Fruit fly (Drosophila melanogaster) whole organism, prepupa: ENCODE measurements around the gene Cul5.

Experiments used
- CG10669 ChIP-seq: fragments of 200-800 bp; sonication (Bioruptor generic); optimal IDR thresholded peaks from 3 replicates; lab custom pipeline; 2018; ENCODE audit warnings: missing biosample characterization, mild to moderate bottlenecking, missing genetic modification characterization, moderate library complexity
- CG11294 ChIP-seq: fragments of 200-800 bp; sonication (Bioruptor generic); IDR thresholded peaks from 2 replicates; pipeline ENCODE4 v1.3.6; 2022; ENCODE audit warnings: missing biosample characterization, missing genetic modification characterization
- CG11762 ChIP-seq: fragments of 200-800 bp; sonication (Bioruptor generic); optimal IDR thresholded peaks from 3 replicates; lab custom pipeline; 2016; ENCODE audit warnings: missing biosample characterization, missing genetic modification characterization; ENCODE audit not compliant: insufficient read depth
- CG15336 ChIP-seq: fragments of 200-800 bp; sonication (Bioruptor generic); IDR thresholded peaks from 2 replicates; pipeline ENCODE4 v1.3.6; 2022; ENCODE audit warnings: missing biosample characterization, missing genetic modification characterization
- CG1621 ChIP-seq: fragments of 200-800 bp; sonication (Bioruptor generic); optimal IDR thresholded peaks from 3 replicates; lab custom pipeline; 2018; ENCODE audit warnings: missing biosample characterization, mild to moderate bottlenecking, missing genetic modification characterization
- CG16779 ChIP-seq: fragments of 200-800 bp; sonication (Bioruptor generic); optimal IDR thresholded peaks from 3 replicates; lab custom pipeline; 2017; ENCODE audit warnings: missing biosample characterization, mild to moderate bottlenecking, missing genetic modification characterization
- CG3032 ChIP-seq: fragments of 200-800 bp; optimal IDR thresholded peaks from 2 replicates; lab custom pipeline; 2019; ENCODE audit warnings: missing biosample characterization, mild to moderate bottlenecking, missing genetic modification characterization, moderate library complexity
- CG31627 ChIP-seq: fragments of 200-800 bp; sonication (Bioruptor generic); optimal IDR thresholded peaks from 3 replicates; lab custom pipeline; 2016; ENCODE audit warnings: missing biosample characterization, missing genetic modification characterization
- CG32006 ChIP-seq: fragments of 200-800 bp; sonication (Bioruptor generic); optimal IDR thresholded peaks from 3 replicates; lab custom pipeline; 2017; ENCODE audit warnings: missing biosample characterization, mild to moderate bottlenecking, missing genetic modification characterization
- CG34406 ChIP-seq: fragments of 200-800 bp; sonication (Bioruptor generic); optimal IDR thresholded peaks from 3 replicates; lab custom pipeline; 2016; ENCODE audit warnings: missing biosample characterization, missing genetic modification characterization
- CG4318 ChIP-seq: fragments of 200-800 bp; sonication (Bioruptor generic); optimal IDR thresholded peaks from 3 replicates; lab custom pipeline; 2017; ENCODE audit warnings: missing biosample characterization, mild to moderate bottlenecking, missing genetic modification characterization
- CG6163 ChIP-seq: fragments of 200-800 bp; sonication (Bioruptor generic); IDR thresholded peaks from 3 replicates; pipeline ENCODE4 v1.3.6; 2022; ENCODE audit warnings: missing biosample characterization, missing genetic modification characterization
- CG6792 ChIP-seq: fragments of 200-800 bp; sonication (Bioruptor generic); optimal IDR thresholded peaks from 3 replicates; lab custom pipeline; 2016; ENCODE audit warnings: missing biosample characterization, missing genetic modification characterization
- CG6808 ChIP-seq: fragments of 200-800 bp; sonication (Bioruptor generic); optimal IDR thresholded peaks from 3 replicates; lab custom pipeline; 2017; ENCODE audit warnings: missing biosample characterization, missing genetic modification characterization, mild to moderate bottlenecking, moderate library complexity, missing genetic modification reagents
- CG6854 ChIP-seq: fragments of 200-800 bp; sonication (Bioruptor generic); optimal IDR thresholded peaks from 2 replicates; lab custom pipeline; 2017; ENCODE audit warnings: missing biosample characterization, mild to moderate bottlenecking, missing genetic modification characterization
- CG8119 ChIP-seq: fragments of 200-800 bp; sonication (Bioruptor generic); IDR thresholded peaks from 3 replicates; pipeline ENCODE4 v1.3.6; 2022; ENCODE audit warnings: missing biosample characterization, missing genetic modification characterization
- CG8319 ChIP-seq: fragments of 200-800 bp; sonication (Bioruptor generic); optimal IDR thresholded peaks from 3 replicates; lab custom pipeline; 2016; ENCODE audit warnings: missing biosample characterization, missing genetic modification characterization
- CG8632 ChIP-seq: fragments of 200-800 bp; sonication (Bioruptor generic); optimal IDR thresholded peaks from 3 replicates; lab custom pipeline; 2016; ENCODE audit warnings: missing biosample characterization, missing genetic modification characterization
- Eip75B ChIP-seq: fragments of 200-800 bp; sonication (Bioruptor generic); optimal IDR thresholded peaks from 3 replicates; lab custom pipeline; 2016; ENCODE audit warnings: missing biosample characterization, missing genetic modification characterization
- Eip78C ChIP-seq: fragments of 200-800 bp; sonication (Bioruptor generic); peaks from one replicate; lab custom pipeline; 2016; ENCODE audit warnings: missing biosample characterization, missing genetic modification characterization
- Eip93F ChIP-seq: fragments of 200-800 bp; sonication (Bioruptor generic); optimal IDR thresholded peaks from 2 replicates; lab custom pipeline; 2016; ENCODE audit warnings: missing biosample characterization, mild to moderate bottlenecking, missing genetic modification characterization
- Ets21C ChIP-seq: fragments of 200-800 bp; sonication (Bioruptor generic); optimal IDR thresholded peaks from 3 replicates; lab custom pipeline; 2016; ENCODE audit warnings: missing biosample characterization, missing genetic modification characterization
- Gug ChIP-seq: fragments of 200-800 bp; sonication (Bioruptor generic); IDR thresholded peaks from 2 replicates; pipeline ENCODE4 v1.3.6; 2022; ENCODE audit warnings: missing biosample characterization, missing genetic modification characterization
- Hr39 ChIP-seq: fragments of 200-800 bp; sonication (Bioruptor generic); optimal IDR thresholded peaks from 2 replicates; lab custom pipeline; 2016; ENCODE audit warnings: missing biosample characterization, missing genetic modification characterization
- Hr4 ChIP-seq: fragments of 200-800 bp; sonication (Bioruptor generic); optimal IDR thresholded peaks from 3 replicates; lab custom pipeline; 2016; ENCODE audit warnings: missing biosample characterization, missing genetic modification characterization
- Lpt ChIP-seq: fragments of 200-800 bp; sonication (Bioruptor generic); optimal IDR thresholded peaks from 3 replicates; lab custom pipeline; 2016; ENCODE audit warnings: missing biosample characterization, missing genetic modification characterization
- Met ChIP-seq: fragments of 200-800 bp; sonication (Bioruptor generic); optimal IDR thresholded peaks from 3 replicates; lab custom pipeline; 2016; ENCODE audit warnings: missing biosample characterization, missing genetic modification characterization
- OdsH ChIP-seq: fragments of 200-800 bp; sonication (Bioruptor generic); optimal IDR thresholded peaks from 3 replicates; lab custom pipeline; 2016; ENCODE audit warnings: missing biosample characterization, missing genetic modification characterization
- Sox14 ChIP-seq: fragments of 200-800 bp; sonication (Bioruptor generic); optimal IDR thresholded peaks from 3 replicates; lab custom pipeline; 2016; ENCODE audit warnings: missing biosample characterization, missing genetic modification characterization
- Sox15 ChIP-seq: fragments of 200-800 bp; sonication (Bioruptor generic); optimal IDR thresholded peaks from 3 replicates; lab custom pipeline; 2016; ENCODE audit warnings: missing biosample characterization, missing genetic modification characterization
- achi ChIP-seq: fragments of 200-800 bp; sonication (Bioruptor generic); optimal IDR thresholded peaks from 3 replicates; lab custom pipeline; 2016; ENCODE audit warnings: missing biosample characterization, missing genetic modification characterization
- acj6 ChIP-seq: fragments of 200-800 bp; sonication (Bioruptor generic); optimal IDR thresholded peaks from 3 replicates; lab custom pipeline; 2016; ENCODE audit warnings: missing biosample characterization, missing genetic modification characterization
- cyc ChIP-seq: fragments of 200-800 bp; sonication (Bioruptor generic); optimal IDR thresholded peaks from 3 replicates; lab custom pipeline; 2016; ENCODE audit warnings: missing biosample characterization, missing genetic modification characterization
- dac ChIP-seq: fragments of 200-800 bp; sonication (Bioruptor generic); optimal IDR thresholded peaks from 2 replicates; lab custom pipeline; 2017; ENCODE audit warnings: missing biosample characterization, mild to moderate bottlenecking, missing genetic modification characterization
- dsx ChIP-seq: fragments of 200-800 bp; optimal IDR thresholded peaks from 3 replicates; lab custom pipeline; 2019; ENCODE audit warnings: missing biosample characterization, mild to moderate bottlenecking, missing genetic modification characterization, moderate library complexity; ENCODE audit not compliant: poor library complexity, severe bottlenecking
- esn ChIP-seq: fragments of 200-800 bp; sonication (Bioruptor generic); optimal IDR thresholded peaks from 2 replicates; lab custom pipeline; 2016; ENCODE audit warnings: missing biosample characterization, mild to moderate bottlenecking, missing genetic modification characterization, moderate library complexity
- fd59A ChIP-seq: fragments of 200-800 bp; sonication (Bioruptor generic); optimal IDR thresholded peaks from 2 replicates; lab custom pipeline; 2017; ENCODE audit warnings: missing biosample characterization, mild to moderate bottlenecking, missing genetic modification characterization, missing genetic modification reagents
- fd85E ChIP-seq: fragments of 200-800 bp; sonication (Bioruptor generic); optimal IDR thresholded peaks from 3 replicates; lab custom pipeline; 2016; ENCODE audit warnings: missing biosample characterization, missing genetic modification characterization
- fkh ChIP-seq: fragments of 200-800 bp; sonication (Bioruptor generic); optimal IDR thresholded peaks from 3 replicates; lab custom pipeline; 2017; ENCODE audit warnings: missing biosample characterization, mild to moderate bottlenecking, missing genetic modification characterization, moderate library complexity
- lz ChIP-seq: fragments of 200-800 bp; sonication (Bioruptor generic); optimal IDR thresholded peaks from 3 replicates; lab custom pipeline; 2016; ENCODE audit warnings: missing biosample characterization, missing genetic modification characterization
- net ChIP-seq: fragments of 200-800 bp; sonication (Bioruptor generic); optimal IDR thresholded peaks from 3 replicates; lab custom pipeline; 2016; ENCODE audit warnings: missing biosample characterization, missing genetic modification characterization
- salr ChIP-seq, 2 experiments: fragments of 200-800 bp; sonication (Bioruptor generic); optimal IDR thresholded peaks; 3 replicates each; lab custom pipeline; 2016 to 2018; ENCODE audit warnings: missing biosample characterization in 2 of 2, missing genetic modification characterization in 2 of 2, mild to moderate bottlenecking in 1 of 2
- spab ChIP-seq: fragments of 200-800 bp; sonication (Bioruptor generic); optimal IDR thresholded peaks from 2 replicates; lab custom pipeline; 2017; ENCODE audit warnings: missing biosample characterization, mild to moderate bottlenecking, missing genetic modification characterization, missing genetic modification reagents
- ss ChIP-seq, 2 experiments: fragments of 200-800 bp; sonication (Bioruptor generic); optimal IDR thresholded peaks; 2 replicates in 1 of 2; 3 replicates in 1 of 2; lab custom pipeline; 2017 to 2018; ENCODE audit warnings: mild to moderate bottlenecking in 2 of 2, missing biosample characterization in 2 of 2, missing genetic modification characterization in 2 of 2, moderate library complexity in 1 of 2
- svp ChIP-seq: fragments of 200-800 bp; sonication (Bioruptor generic); peaks from one replicate; lab custom pipeline; 2016; ENCODE audit warnings: missing biosample characterization, missing genetic modification characterization
- vri ChIP-seq: fragments of 200-800 bp; sonication (Bioruptor generic); optimal IDR thresholded peaks from 3 replicates; lab custom pipeline; 2016; ENCODE audit warnings: missing biosample characterization, mild to moderate bottlenecking, missing genetic modification characterization

The Cul5 gene

dm6 chr3R:29039704-29040430 is 22.9 kb downstream of the Cul5 start:
- TF ChIP-seq Hr39 (GFP tag; lab: Kevin White, UChicago) (peak; percentile 64), esn (GFP tag; lab: Kevin White, UChicago) (peak; percentile 55), CG6854 (no peak), CG32006 (GFP tag; lab: Kevin White, UChicago) (peak; percentile 48), CG16779 (tag; lab: Kevin White, UChicago) (no peak), CG3032 (tag; lab: Kevin White, UChicago) (no peak), CG15336 (GFP tag; lab: Robert Waterston, UW) (no peak), CG8319 (GFP tag; lab: Kevin White, UChicago) (peak; percentile 10), CG11294 (GFP tag; lab: Robert Waterston, UW) (no peak), lz (peak; percentile 40), CG8632 (peak; percentile 24), cyc (GFP tag; lab: Kevin White, UChicago) (peak; percentile 35), Hr4 (GFP tag; lab: Kevin White, UChicago) (peak; percentile 30), Eip78C (peak; percentile 70), achi (GFP tag; lab: Kevin White, UChicago) (peak; percentile 100), Ets21C (GFP tag; lab: Kevin White, UChicago) (peak; percentile 27), CG34406 (GFP tag; lab: Kevin White, UChicago) (peak; percentile 24), CG8119 (GFP tag; lab: Robert Waterston, UW) (0 out of 3 replicates have a peak, but pooled peaks have one; percentile 15), fkh (peak; percentile 48), net (peak; percentile 29), vri (GFP tag; lab: Kevin White, UChicago) (peak; percentile 15), CG6792 (GFP tag; lab: Kevin White, UChicago) (peak; percentile 26), ss (GFP tag; optimal IDR thresholded peaks at IDR 0.05; lab: Kevin White, UChicago) (no peak), CG6163 (peak; percentile 47; the same call in 2 of the 3 replicates), CG31627 (peak; percentile 52), Sox14 (peak; percentile 85), acj6 (GFP tag; lab: Kevin White, UChicago) (peak; percentile 35), CG11762 (peak; percentile 2), OdsH (peak; percentile 10)
- TF ChIP-seq, all 60 proteins: peak for 23

- TF ChIP-seq spab, result no peak
- peak; percentile 61 for TF ChIP-seq Met
- TF ChIP-seq dsx (GFP tag; lab: Kevin White, UChicago), result no peak
- no peak for TF ChIP-seq CG34406 (GFP tag; lab: Kevin White, UChicago)
- TF ChIP-seq CG11762, result peak; percentile 2
- peak; percentile 27 for TF ChIP-seq acj6 (GFP tag; lab: Kevin White, UChicago)
- peak; percentile 63 for TF ChIP-seq cyc (GFP tag; lab: Kevin White, UChicago)
- TF ChIP-seq fd85E, result peak; percentile 1
- TF ChIP-seq CG6163, result peak; percentile 59; the same call in 2 of the 3 replicates
- no peak for TF ChIP-seq CG4318 (GFP tag; lab: Kevin White, UChicago)
- no peak for TF ChIP-seq CG10669 (GFP tag; lab: Kevin White, UChicago)
- peak; percentile 36 for TF ChIP-seq dac (GFP tag; lab: Kevin White, UChicago)
- peak; percentile 34 for TF ChIP-seq Hr4 (GFP tag; lab: Kevin White, UChicago)
- TF ChIP-seq Eip78C, result peak; percentile 74
- TF ChIP-seq fd59A (GFP tag; lab: Kevin White, UChicago), result no peak
- TF ChIP-seq CG8119 (GFP tag; lab: Robert Waterston, UW), result no peak
- TF ChIP-seq Eip93F (GFP tag; lab: Kevin White, UChicago), result no peak
- no peak for TF ChIP-seq CG11294 (GFP tag; lab: Robert Waterston, UW)
- TF ChIP-seq Sox15, result peak; percentile 0
- peak; percentile 67 for TF ChIP-seq CG31627
- TF ChIP-seq achi (GFP tag; lab: Kevin White, UChicago), result no peak
- TF ChIP-seq Gug (GFP tag; lab: Robert Waterston, UW), result no peak
- TF ChIP-seq salr (GFP tag; optimal IDR thresholded peaks at IDR 0.05; lab: Kevin White, UChicago), result peak in 1 of 2 experiments; percentile 17
- TF ChIP-seq Eip75B (GFP tag; lab: Kevin White, UChicago), result peak; percentile 44
- no peak for TF ChIP-seq CG6792 (GFP tag; lab: Kevin White, UChicago)
- TF ChIP-seq svp, result no peak
- peak; percentile 33 for TF ChIP-seq Lpt (GFP tag; lab: Kevin White, UChicago)
- no peak for TF ChIP-seq CG6808 (GFP tag; lab: Kevin White, UChicago)
- no peak for TF ChIP-seq CG1621
- TF ChIP-seq CG8632, result peak; percentile 2
- peak; percentile 41 for TF ChIP-seq OdsH
Measured at dm6 chr3R:29038960-29039581, 23.7 kb downstream of the Cul5 start, which contains the start of the genes Slu7 and Pkc98E. Gene Slu7 (minus strand): TSS chr3R:29039071. Gene Pkc98E (plus strand): TSS chr3R:29039156.
